Fruit fly (Drosophila melanogaster) whole organism, embryonic: ENCODE results near the gene CG46440.

ENCODE experiments used
- CG10274 ChIP-seq: fragments of 200-800 bp; sonication (Bioruptor generic); optimal IDR thresholded peaks from 3 replicates; lab custom pipeline; 2017; ENCODE audit warnings: missing biosample characterization, mild to moderate bottlenecking, missing genetic modification characterization
- CG10366 ChIP-seq: fragments of 200-800 bp; sonication (Bioruptor generic); IDR thresholded peaks from 2 replicates; pipeline ENCODE4 v1.3.6; 2022; ENCODE audit warnings: missing biosample characterization, missing genetic modification characterization
- CG14441 ChIP-seq: fragments of 200-800 bp; sonication (Bioruptor generic); IDR thresholded peaks from 2 replicates; pipeline ENCODE4 v1.3.6; 2022; ENCODE audit warnings: missing biosample characterization, missing genetic modification characterization
- CG14965 ChIP-seq: fragments of 200-800 bp; sonication (Bioruptor generic); optimal IDR thresholded peaks from 2 replicates; lab custom pipeline; 2016; ENCODE audit warnings: missing biosample characterization, missing genetic modification characterization, borderline replicate concordance
- CG17359 ChIP-seq: fragments of 200-800 bp; sonication (Bioruptor generic); optimal IDR thresholded peaks from 3 replicates; lab custom pipeline; 2018; ENCODE audit warnings: missing biosample characterization, mild to moderate bottlenecking, missing genetic modification characterization, moderate library complexity
- CG17802 ChIP-seq: fragments of 200-800 bp; sonication (Bioruptor generic); optimal IDR thresholded peaks from 2 replicates; lab custom pipeline; 2018; ENCODE audit warnings: missing biosample characterization, mild to moderate bottlenecking, missing genetic modification characterization, moderate library complexity
- CG2120 ChIP-seq: fragments of 200-800 bp; sonication (Bioruptor generic); optimal IDR thresholded peaks from 3 replicates; lab custom pipeline; 2016; ENCODE audit warnings: missing biosample characterization, missing genetic modification characterization
- CG2678 ChIP-seq: fragments of 200-800 bp; sonication (Bioruptor generic); optimal IDR thresholded peaks from 3 replicates; lab custom pipeline; 2019; ENCODE audit warnings: missing biosample characterization, mild to moderate bottlenecking, missing genetic modification characterization, moderate library complexity
- CG2875 ChIP-seq: fragments of 200-800 bp; sonication (Bioruptor generic); optimal IDR thresholded peaks from 2 replicates; lab custom pipeline; 2017; ENCODE audit warnings: missing biosample characterization, mild to moderate bottlenecking, missing genetic modification characterization, missing genetic modification reagents
- CG33213 ChIP-seq: fragments of 200-800 bp; sonication (Bioruptor generic); optimal IDR thresholded peaks from 3 replicates; lab custom pipeline; 2016; ENCODE audit warnings: missing biosample characterization, missing genetic modification characterization
- CG4424 ChIP-seq: fragments of 200-800 bp; sonication (Bioruptor generic); optimal IDR thresholded peaks from 3 replicates; lab custom pipeline; 2016; ENCODE audit warnings: missing biosample characterization, missing genetic modification characterization
- CG6689 ChIP-seq: fragments of 200-800 bp; sonication (Bioruptor generic); IDR thresholded peaks from 2 replicates; pipeline ENCODE4 v1.3.6; 2022; ENCODE audit warnings: missing biosample characterization, missing genetic modification characterization
- CG7372 ChIP-seq: fragments of 200-800 bp; sonication (Bioruptor generic); IDR thresholded peaks from 2 replicates; pipeline ENCODE4 v1.3.6; 2022; ENCODE audit warnings: missing biosample characterization, missing genetic modification characterization
- CG8478 ChIP-seq: fragments of >200 bp; optimal IDR thresholded peaks from 2 replicates; lab custom pipeline; 2018
- CG8765 ChIP-seq: fragments of 200-800 bp; sonication (Bioruptor generic); IDR thresholded peaks from 2 replicates; pipeline ENCODE4 v1.3.6; 2022; ENCODE audit warnings: missing biosample characterization, missing genetic modification characterization
- CTCF ChIP-seq: fragments of 200-800 bp; sonication (Bioruptor generic); optimal IDR thresholded peaks from 2 replicates; lab custom pipeline; 2017; ENCODE audit warnings: missing biosample characterization, mild to moderate bottlenecking, missing genetic modification characterization, moderate library complexity
- Chrac-16 ChIP-seq: fragments of 200-800 bp; sonication (Bioruptor generic); optimal IDR thresholded peaks from 3 replicates; lab custom pipeline; 2016; ENCODE audit warnings: missing biosample characterization, missing genetic modification characterization
- D19A ChIP-seq: fragments of 200-800 bp; optimal IDR thresholded peaks from 3 replicates; lab custom pipeline; 2019; ENCODE audit warnings: missing biosample characterization, mild to moderate bottlenecking, missing genetic modification characterization, moderate library complexity
- Deaf1 ChIP-seq: fragments of 200-800 bp; optimal IDR thresholded peaks from 3 replicates; lab custom pipeline; 2019; ENCODE audit warnings: missing biosample characterization, mild to moderate bottlenecking, missing genetic modification characterization, moderate library complexity
- Dip3 ChIP-seq: fragments of 200-800 bp; sonication (Bioruptor generic); optimal IDR thresholded peaks from 3 replicates; lab custom pipeline; 2016; ENCODE audit warnings: missing biosample characterization, missing genetic modification characterization
- Elba2 ChIP-seq: fragments of 200-800 bp; sonication (Bioruptor generic); optimal IDR thresholded peaks from 3 replicates; lab custom pipeline; 2016; ENCODE audit warnings: missing biosample characterization, missing genetic modification characterization
- GATAe ChIP-seq: fragments of 200-800 bp; sonication (Bioruptor generic); conservative IDR thresholded peaks from 2 replicates; pipeline ENCODE4 v1.3.6; 2022; ENCODE audit warnings: missing biosample characterization, missing genetic modification characterization
- Gsc ChIP-seq: fragments of 200-800 bp; sonication (Bioruptor generic); IDR thresholded peaks from 2 replicates; pipeline ENCODE4 v1.3.6; 2022; ENCODE audit warnings: missing biosample characterization, missing genetic modification characterization
- Gug ChIP-seq: fragments of 200-800 bp; sonication (Bioruptor generic); IDR thresholded peaks from 4 replicates; pipeline ENCODE4 v1.3.6; 2022; ENCODE audit warnings: missing biosample characterization, missing genetic modification characterization
- H2.0 ChIP-seq: fragments of 200-800 bp; sonication (Bioruptor generic); IDR thresholded peaks from 2 replicates; pipeline ENCODE4 v1.3.6; 2022; ENCODE audit warnings: missing biosample characterization, missing genetic modification characterization
- HLH4C ChIP-seq: fragments of 200-800 bp; sonication (Bioruptor generic); IDR thresholded peaks from 3 replicates; pipeline ENCODE4 v1.3.6; 2022; ENCODE audit warnings: missing biosample characterization, missing genetic modification characterization; ENCODE audit not compliant: partially characterized antibody
- HmgD ChIP-seq: fragments of 200-800 bp; sonication (Bioruptor generic); optimal IDR thresholded peaks from 3 replicates; lab custom pipeline; 2016; ENCODE audit warnings: missing biosample characterization, missing genetic modification characterization
- HmgZ ChIP-seq: fragments of 200-800 bp; sonication (Bioruptor generic); optimal IDR thresholded peaks from 2 replicates; lab custom pipeline; 2018; ENCODE audit warnings: missing biosample characterization, mild to moderate bottlenecking, missing genetic modification characterization
- Hr78 ChIP-seq, 2 experiments: fragments of 200-800 bp in 1 of 2; fragments of >200 bp in 1 of 2; sonication (Bioruptor generic) in 1 of 2; optimal IDR thresholded peaks; 2 replicates each; lab custom pipeline; 2017 to 2019; ENCODE audit warnings: missing biosample characterization in 2 of 2, missing genetic modification characterization in 2 of 2, mild to moderate bottlenecking in 1 of 2, moderate library complexity in 1 of 2
- MBD-R2 ChIP-seq: fragments of 200-800 bp; sonication (Bioruptor generic); IDR thresholded peaks from 2 replicates; pipeline ENCODE4 v1.3.6; 2022; ENCODE audit warnings: missing biosample characterization, missing genetic modification characterization
- NFAT ChIP-seq: fragments of 200-800 bp; sonication (Bioruptor generic); IDR thresholded peaks from 2 replicates; pipeline ENCODE4 v1.3.6; 2022; ENCODE audit warnings: missing biosample characterization, missing genetic modification characterization
- NK7.1 ChIP-seq: fragments of 200-800 bp; sonication (Bioruptor generic); optimal IDR thresholded peaks from 3 replicates; lab custom pipeline; 2016; ENCODE audit warnings: missing biosample characterization, missing genetic modification characterization
- Nf-YB ChIP-seq: fragments of 200-800 bp; sonication (Bioruptor generic); optimal IDR thresholded peaks from 3 replicates; lab custom pipeline; 2019; ENCODE audit warnings: missing biosample characterization, mild to moderate bottlenecking, missing genetic modification characterization, moderate library complexity
- Nf-YC ChIP-seq: fragments of 200-800 bp; optimal IDR thresholded peaks from 3 replicates; lab custom pipeline; 2019; ENCODE audit warnings: missing biosample characterization, mild to moderate bottlenecking, missing genetic modification characterization, moderate library complexity
- Sry-δ ChIP-seq: fragments of 200-800 bp; sonication (Bioruptor generic); optimal IDR thresholded peaks from 2 replicates; lab custom pipeline; 2016; ENCODE audit warnings: missing biosample characterization, missing genetic modification characterization
- Xrp1 ChIP-seq: fragments of 200-800 bp; sonication (Bioruptor generic); IDR thresholded peaks from 2 replicates; pipeline ENCODE4 v1.3.6; 2022; ENCODE audit warnings: missing biosample characterization, missing genetic modification characterization
- ara ChIP-seq: fragments of 200-800 bp; sonication (Bioruptor generic); IDR thresholded peaks from 2 replicates; pipeline ENCODE4 v1.3.6; 2022; ENCODE audit warnings: missing biosample characterization, missing genetic modification characterization
- cad ChIP-seq: fragments of >200 bp; optimal IDR thresholded peaks from 2 replicates; lab custom pipeline; 2017; ENCODE audit warnings: missing biosample characterization, missing genetic modification characterization
- eyg ChIP-seq: fragments of 200-800 bp; sonication (Bioruptor generic); optimal IDR thresholded peaks from 3 replicates; lab custom pipeline; 2016; ENCODE audit warnings: missing biosample characterization, missing genetic modification characterization
- fd3F ChIP-seq: fragments of 200-800 bp; sonication (Bioruptor generic); optimal IDR thresholded peaks from 2 replicates; lab custom pipeline; 2018; ENCODE audit warnings: missing biosample characterization, mild to moderate bottlenecking, missing genetic modification characterization, moderate library complexity
- grau ChIP-seq: fragments of 200-800 bp; optimal IDR thresholded peaks from 3 replicates; lab custom pipeline; 2019; ENCODE audit warnings: missing biosample characterization, mild to moderate bottlenecking, missing genetic modification characterization, moderate library complexity
- lov ChIP-seq, 2 experiments: fragments of 200-800 bp in 1 of 2; fragments of >200 bp in 1 of 2; sonication (Bioruptor generic) in 1 of 2; IDR thresholded peaks in 1 of 2; optimal IDR thresholded peaks in 1 of 2; 2 replicates in 1 of 2; 3 replicates in 1 of 2; pipeline versions ENCODE4 v1.3.6 to Lab custom; 2017 to 2022; ENCODE audit warnings: missing biosample characterization in 1 of 2, missing genetic modification characterization in 1 of 2
- nom ChIP-seq: fragments of 200-800 bp; sonication (Bioruptor generic); optimal IDR thresholded peaks from 2 replicates; lab custom pipeline; 2017; ENCODE audit warnings: missing biosample characterization, missing genetic modification characterization, mild to moderate bottlenecking, moderate library complexity, missing genetic modification reagents
- pros ChIP-seq: fragments of 200-800 bp; sonication (Bioruptor generic); optimal IDR thresholded peaks from 3 replicates; lab custom pipeline; 2019; ENCODE audit warnings: missing biosample characterization, mild to moderate bottlenecking, missing genetic modification characterization, moderate library complexity
- pum ChIP-seq: fragments of 200-800 bp; sonication (Bioruptor generic); optimal IDR thresholded peaks from 2 replicates; lab custom pipeline; 2016; ENCODE audit warnings: missing biosample characterization, missing genetic modification characterization
- sd ChIP-seq: fragments of 200-800 bp; sonication (Bioruptor generic); optimal IDR thresholded peaks from 3 replicates; lab custom pipeline; 2018; ENCODE audit warnings: missing biosample characterization, mild to moderate bottlenecking, missing genetic modification characterization, moderate library complexity
- so ChIP-seq: fragments of 200-800 bp; sonication (Bioruptor generic); IDR thresholded peaks from 3 replicates; pipeline ENCODE4 v1.3.6; 2022; ENCODE audit warnings: missing biosample characterization, missing genetic modification characterization
- stwl ChIP-seq: fragments of 200-800 bp; sonication (Bioruptor generic); optimal IDR thresholded peaks from 3 replicates; lab custom pipeline; 2018; ENCODE audit warnings: missing biosample characterization, mild to moderate bottlenecking, missing genetic modification characterization, moderate library complexity
- unpg ChIP-seq: fragments of 200-800 bp; sonication (Bioruptor generic); optimal IDR thresholded peaks from 3 replicates; lab custom pipeline; 2018; ENCODE audit warnings: missing biosample characterization, mild to moderate bottlenecking, missing genetic modification characterization, moderate library complexity
- z ChIP-seq: fragments of 200-800 bp; sonication (Bioruptor generic); IDR thresholded peaks from 3 replicates; pipeline ENCODE4 v1.3.6; 2022; ENCODE audit warnings: missing biosample characterization, missing genetic modification characterization
- zf30C ChIP-seq: fragments of 200-800 bp; sonication (Bioruptor generic); optimal IDR thresholded peaks from 3 replicates; lab custom pipeline; 2018; ENCODE audit warnings: missing biosample characterization, mild to moderate bottlenecking, missing genetic modification characterization

CG46440 gene

dm6 chrX:15818608-15819184 is 38.9 kb downstream of the CG46440 start (continued):
- TF ChIP-seq CTCF (no peak), CG14965 (no peak), HmgD (GFP tag; lab: Kevin White, UChicago) (no peak), HLH4C (no peak), zf30C (GFP tag; lab: Kevin White, UChicago) (no peak), CG10366 (GFP tag; lab: Robert Waterston, UW) (0 out of 2 replicates have a peak, but pooled peaks have one; percentile 16), fd3F (GFP tag; lab: Kevin White, UChicago) (no peak), Gug (no peak), CG2678 (tag; lab: Kevin White, UChicago) (no peak), ara (no peak), CG33213 (GFP tag; lab: Kevin White, UChicago) (no peak), CG7372 (GFP tag; lab: Robert Waterston, UW) (no peak), Chrac-16 (GFP tag; lab: Kevin White, UChicago) (peak; percentile 26), pros (GFP tag; lab: Kevin White, UChicago) (peak; percentile 41), CG17802 (tag; lab: Kevin White, UChicago) (no peak), so (GFP tag; lab: Robert Waterston, UW) (0 out of 3 replicates have a peak, but pooled peaks have one; percentile 7), HmgZ (tag; lab: Kevin White, UChicago) (peak; percentile 16), NK7.1 (no peak), CG8478 (lab: Kevin White, UChicago) (no peak), H2.0 (GFP tag; lab: Robert Waterston, UW) (peak; percentile 16; the same call in 1 of the 2 replicates), cad (no peak), D19A (peak; percentile 39), z (GFP tag; lab: Robert Waterston, UW) (no peak), CG14441 (GFP tag; lab: Robert Waterston, UW) (0 out of 2 replicates have a peak, but pooled peaks have one; percentile 6), Hr78 (GFP tag; optimal IDR thresholded peaks at IDR 0.05; lab: Kevin White, UChicago) (no peak), Elba2 (no peak), Dip3 (GFP tag; lab: Kevin White, UChicago) (no peak), eyg (GFP tag; lab: Kevin White, UChicago) (no peak), unpg (no peak), CG17359 (tag; lab: Kevin White, UChicago) (peak; percentile 43), CG4424 (GFP tag; lab: Kevin White, UChicago) (no peak), CG2120 (GFP tag; lab: Kevin White, UChicago) (peak; percentile 36), NFAT (GFP tag; lab: Robert Waterston, UW) (no peak), Xrp1 (GFP tag; lab: Robert Waterston, UW) (peak; percentile 52), stwl (tag; lab: Kevin White, UChicago) (no peak), Sry-δ (no peak), Gsc (GFP tag; lab: Robert Waterston, UW) (no peak), pum (GFP tag; lab: Kevin White, UChicago) (peak; percentile 11), GATAe (GFP tag; lab: Robert Waterston, UW) (no peak), grau (no peak), sd (tag; lab: Kevin White, UChicago) (no peak), CG8765 (GFP tag; lab: Robert Waterston, UW) (no peak), MBD-R2 (GFP tag; lab: Robert Waterston, UW) (no peak), CG6689 (GFP tag; lab: Robert Waterston, UW) (no peak), Nf-YC (tag; lab: Kevin White, UChicago) (no peak), Deaf1 (tag; lab: Kevin White, UChicago) (no peak), Nf-YB (GFP tag; lab: Kevin White, UChicago) (no peak), lov (optimal IDR thresholded peaks at IDR 0.05; lab: Kevin White, UChicago) (no peak), lov (GFP tag; IDR thresholded peaks at IDR 0.05; lab: Robert Waterston, UW) (0 out of 3 replicates have a peak, but pooled peaks have one; percentile 37), CG2875 (GFP tag; lab: Kevin White, UChicago) (no peak), nom (GFP tag; lab: Kevin White, UChicago) (no peak), CG10274 (GFP tag; lab: Kevin White, UChicago) (no peak)
